Fruit fly (Drosophila melanogaster): ENCODE measurements around the gene modSP.

The modSP gene

dm6 chr3R:16614241-16614640 lies 41.2 kb downstream of the modSP start, which contains the start of gene CG10340 (continued):
- TF ChIP-seq CG31365 (tag; optimal IDR thresholded peaks at IDR 0.05) = no peak
- no peak for TF ChIP-seq CG10565 (GFP tag; optimal IDR thresholded peaks at IDR 0.05)
- no peak for TF ChIP-seq Lim3 (GFP tag; IDR thresholded peaks at IDR 0.05)
- TF ChIP-seq B-H1 (GFP tag; IDR thresholded peaks at IDR 0.05) = no peak
- TF ChIP-seq pho (GFP tag; optimal IDR thresholded peaks at IDR 0.05) = no peak
- no peak for TF ChIP-seq CG10654 (GFP tag; optimal IDR thresholded peaks at IDR 0.05)
- TF ChIP-seq CG17328 (GFP tag; IDR thresholded peaks at IDR 0.05) = no peak
- TF ChIP-seq Hey (tag; optimal IDR thresholded peaks at IDR 0.05) = no peak
- no peak for TF ChIP-seq Usf (GFP tag; optimal IDR thresholded peaks at IDR 0.05)
- TF ChIP-seq fd102C (GFP tag; optimal IDR thresholded peaks at IDR 0.05) = no peak
- TF ChIP-seq ATbp (GFP tag; optimal IDR thresholded peaks at IDR 0.05) = no peak
- peak; percentile 83 for TF ChIP-seq Scr (GFP tag; IDR thresholded peaks at IDR 0.05; ENCODE audit: partially characterized antibody)
- TF ChIP-seq Xbp1 (GFP tag; optimal IDR thresholded peaks at IDR 0.05) = peak; percentile 18
- TF ChIP-seq CG12391 (tag; optimal IDR thresholded peaks at IDR 0.05) = peak; percentile 11
- TF ChIP-seq Ets97D (GFP tag; optimal IDR thresholded peaks at IDR 0.05) = no peak
- TF ChIP-seq crol (GFP tag; IDR thresholded peaks at IDR 0.05) = no peak
- peak; percentile 69 for TF ChIP-seq CG17186 (GFP tag; optimal IDR thresholded peaks at IDR 0.05)
- TF ChIP-seq Chrac-16 (GFP tag; optimal IDR thresholded peaks at IDR 0.05) = no peak
- TF ChIP-seq CG11696 (GFP tag; IDR thresholded peaks at IDR 0.05) = no peak
- TF ChIP-seq CG31224 (GFP tag; IDR thresholded peaks at IDR 0.05) = no peak
- TF ChIP-seq dpn (GFP tag; optimal IDR thresholded peaks at IDR 0.05) = no peak
- no peak for TF ChIP-seq B-H2 (GFP tag; optimal IDR thresholded peaks at IDR 0.05)
- TF ChIP-seq scrt (GFP tag; optimal IDR thresholded peaks at IDR 0.05) = no peak
- no peak for TF ChIP-seq disco-r (GFP tag; optimal IDR thresholded peaks at IDR 0.05)
- no peak for TF ChIP-seq Hr39 (optimal IDR thresholded peaks at IDR 0.05)
- no peak for TF ChIP-seq Nf-YC (tag; optimal IDR thresholded peaks at IDR 0.05)
- TF ChIP-seq CG15696 (tag; optimal IDR thresholded peaks at IDR 0.05) = peak; percentile 11
- no peak for TF ChIP-seq CG10274 (GFP tag; optimal IDR thresholded peaks at IDR 0.05)
- TF ChIP-seq al (GFP tag; IDR thresholded peaks at IDR 0.05) = 0 out of 2 replicates have a peak, but pooled peaks have one; percentile 7
- no peak for TF ChIP-seq NK7.1 (GFP tag; optimal IDR thresholded peaks at IDR 0.05)
- 0 out of 3 replicates have a peak, but pooled peaks have one; percentile 30 for TF ChIP-seq CG34422 (GFP tag; IDR thresholded peaks at IDR 0.05)
- TF ChIP-seq Sox100B (GFP tag; optimal IDR thresholded peaks at IDR 0.05) = no peak
- TF ChIP-seq CG17385 (GFP tag; optimal IDR thresholded peaks at IDR 0.05) = no peak
- TF ChIP-seq CG5953 (GFP tag; IDR thresholded peaks at IDR 0.05) = no peak
- peak; percentile 72 for TF ChIP-seq CG14860 (GFP tag; IDR thresholded peaks at IDR 0.05; ENCODE audit: partially characterized antibody)
- TF ChIP-seq gfzf (GFP tag; optimal IDR thresholded peaks at IDR 0.05) = no peak
- no peak for TF ChIP-seq CG11723 (GFP tag; optimal IDR thresholded peaks at IDR 0.05)
- peak in 1 of 2 experiments; percentile 99 for TF ChIP-seq Pdp1 (GFP tag; optimal IDR thresholded peaks at IDR 0.05)
- no peak for TF ChIP-seq ind (GFP tag; optimal IDR thresholded peaks at IDR 0.05)
- TF ChIP-seq sc (optimal IDR thresholded peaks at IDR 0.05) = no peak
- TF ChIP-seq sc (GFP tag; optimal IDR thresholded peaks at IDR 0.05) = no peak
- TF ChIP-seq CG17802 (tag; optimal IDR thresholded peaks at IDR 0.05) = no peak
- TF ChIP-seq CG17359 (tag; optimal IDR thresholded peaks at IDR 0.05) = no peak
- TF ChIP-seq GATAe (GFP tag; conservative IDR thresholded peaks at IDR 0.05) = no peak
- no peak for TF ChIP-seq CG15011 (GFP tag; optimal IDR thresholded peaks at IDR 0.05)
- no peak for TF ChIP-seq nau (GFP tag; optimal IDR thresholded peaks at IDR 0.05)
- no peak for TF ChIP-seq CkIIα-i1 (GFP tag; IDR thresholded peaks at IDR 0.05)
- no peak for TF ChIP-seq CG13123 (GFP tag; optimal IDR thresholded peaks at IDR 0.05)
- TF ChIP-seq dm (GFP tag; optimal IDR thresholded peaks at IDR 0.05) = peak; percentile 41
- no peak for TF ChIP-seq sd (tag; optimal IDR thresholded peaks at IDR 0.05)
- TF ChIP-seq H15 (GFP tag; IDR thresholded peaks at IDR 0.05) = no peak
- no peak for TF ChIP-seq stc (GFP tag; IDR thresholded peaks at IDR 0.05)
